Worm (Caenorhabditis elegans) whole organism, L3 larva: Measurements from ENCODE around the gene comt-4.

Source experiments
- R02D3.7 ChIP-seq: fragments of 150-350 bp; optimal IDR thresholded peaks from 2 replicates; lab custom pipeline; 2014; ENCODE audit warnings: missing biosample characterization, missing genetic modification characterization
- ZK546.5 ChIP-seq: sonication (generic microtip); optimal IDR thresholded peaks from 2 replicates; lab custom pipeline; 2017; ENCODE audit warnings: missing biosample characterization, missing genetic modification characterization
- aly-2 ChIP-seq: fragments of 150-350 bp; optimal IDR thresholded peaks from 2 replicates; lab custom pipeline; 2014; ENCODE audit warnings: missing biosample characterization, missing genetic modification characterization
- ceh-82 ChIP-seq: fragments of 150-350 bp; optimal IDR thresholded peaks from 2 replicates; lab custom pipeline; 2014; ENCODE audit warnings: missing biosample characterization, missing genetic modification characterization
- egl-5 ChIP-seq: fragments of 150-350 bp; optimal IDR thresholded peaks from 2 replicates; lab custom pipeline; 2017; ENCODE audit warnings: missing biosample characterization, missing genetic modification reagents, missing genetic modification characterization, inconsistent platforms
- elt-1 ChIP-seq: fragments of 150-350 bp; optimal IDR thresholded peaks from 2 replicates; lab custom pipeline; 2014; ENCODE audit warnings: missing biosample characterization, missing genetic modification characterization
- elt-2 ChIP-seq: sonication (generic microtip); optimal IDR thresholded peaks from 2 replicates; lab custom pipeline; 2016; ENCODE audit warnings: missing genetic modification reagents, mild to moderate bottlenecking, missing genetic modification characterization, missing compliant biosample characterization
- elt-3 ChIP-seq, 3 experiments: fragments of 150-350 bp in 1 of 3; sonication (generic microtip) in 2 of 3; optimal IDR thresholded peaks; 2 replicates in 2 of 3; 4 replicates in 1 of 3; lab custom pipeline; 2014 to 2017; ENCODE audit warnings: missing biosample characterization in 3 of 3, missing genetic modification characterization in 3 of 3
- fkh-10 ChIP-seq: sonication (generic microtip); optimal IDR thresholded peaks from 2 replicates; lab custom pipeline; 2017; ENCODE audit warnings: missing biosample characterization, missing genetic modification reagents, missing genetic modification characterization
- fkh-2 ChIP-seq: fragments of 150-350 bp; optimal IDR thresholded peaks from 2 replicates; lab custom pipeline; 2014; ENCODE audit warnings: missing biosample characterization, missing genetic modification reagents, missing genetic modification characterization
- fos-1 ChIP-seq: fragments of 150-350 bp; optimal IDR thresholded peaks from 2 replicates; lab custom pipeline; 2014; ENCODE audit warnings: missing biosample characterization, missing genetic modification characterization
- jun-1 ChIP-seq: fragments of 150-350 bp; optimal IDR thresholded peaks from 2 replicates; lab custom pipeline; 2014; ENCODE audit warnings: missing biosample characterization, missing genetic modification reagents, missing genetic modification characterization
- lin-15B ChIP-seq: fragments of 150-350 bp; optimal IDR thresholded peaks from 2 replicates; lab custom pipeline; 2014; ENCODE audit warnings: missing biosample characterization, missing genetic modification characterization
- lin-39 ChIP-seq: fragments of 150-350 bp; optimal IDR thresholded peaks from 2 replicates; lab custom pipeline; 2018; ENCODE audit warnings: missing biosample characterization, missing genetic modification reagents, missing genetic modification characterization
- lsy-12 ChIP-seq: sonication (generic microtip); optimal IDR thresholded peaks from 2 replicates; lab custom pipeline; 2016; ENCODE audit warnings: mild to moderate bottlenecking, missing genetic modification characterization, missing compliant biosample characterization
- mml-1 ChIP-seq: fragments of 150-350 bp; sonication (generic microtip); optimal IDR thresholded peaks from 3 replicates; lab custom pipeline; 2014; ENCODE audit warnings: missing biosample characterization, missing genetic modification characterization
- nhr-11 ChIP-seq: fragments of 150-350 bp; optimal IDR thresholded peaks from 2 replicates; lab custom pipeline; 2014; ENCODE audit warnings: missing biosample characterization, missing genetic modification characterization
- nhr-12 ChIP-seq: fragments of 150-350 bp; optimal IDR thresholded peaks from 2 replicates; lab custom pipeline; 2014; ENCODE audit warnings: missing biosample characterization, missing genetic modification characterization
- nhr-23 ChIP-seq: fragments of 150-350 bp; optimal IDR thresholded peaks from 2 replicates; lab custom pipeline; 2014; ENCODE audit warnings: missing biosample characterization, missing genetic modification reagents, missing genetic modification characterization
- nhr-237 ChIP-seq: fragments of 150-350 bp; optimal IDR thresholded peaks from 2 replicates; lab custom pipeline; 2014; ENCODE audit warnings: missing biosample characterization, missing genetic modification characterization
- nhr-25 ChIP-seq: sonication (generic microtip); optimal IDR thresholded peaks from 2 replicates; lab custom pipeline; 2017; ENCODE audit warnings: missing biosample characterization, missing genetic modification characterization
- nhr-28 ChIP-seq: fragments of 150-350 bp; optimal IDR thresholded peaks from 2 replicates; lab custom pipeline; 2014; ENCODE audit warnings: missing biosample characterization, missing genetic modification characterization
- nhr-43 ChIP-seq: sonication (generic microtip); optimal IDR thresholded peaks from 2 replicates; lab custom pipeline; 2016; ENCODE audit warnings: mild to moderate bottlenecking, missing genetic modification characterization, missing compliant biosample characterization; ENCODE audit not compliant: poor library complexity, severe bottlenecking
- nhr-67 ChIP-seq: fragments of 150-350 bp; optimal IDR thresholded peaks from 2 replicates; lab custom pipeline; 2014; ENCODE audit warnings: missing biosample characterization, missing genetic modification characterization
- nhr-77 ChIP-seq: fragments of 150-350 bp; optimal IDR thresholded peaks from 2 replicates; lab custom pipeline; 2014; ENCODE audit warnings: missing biosample characterization, missing genetic modification characterization
- pha-4 ChIP-seq: fragments of 150-350 bp; optimal IDR thresholded peaks from 2 replicates; lab custom pipeline; 2014; ENCODE audit warnings: missing biosample characterization, missing genetic modification reagents, missing genetic modification characterization
- pqm-1 ChIP-seq: fragments of 150-350 bp; optimal IDR thresholded peaks from 2 replicates; lab custom pipeline; 2017; ENCODE audit warnings: missing biosample characterization, missing genetic modification characterization, inconsistent platforms
- sea-2 ChIP-seq: fragments of 150-350 bp; sonication (generic microtip); optimal IDR thresholded peaks from 4 replicates; lab custom pipeline; 2014; ENCODE audit warnings: missing biosample characterization, missing genetic modification reagents, missing genetic modification characterization
- skn-1 ChIP-seq: fragments of 150-350 bp; optimal IDR thresholded peaks from 2 replicates; lab custom pipeline; 2014; ENCODE audit warnings: missing biosample characterization, missing genetic modification characterization
- tbx-2 ChIP-seq: sonication (generic microtip); optimal IDR thresholded peaks from 2 replicates; lab custom pipeline; 2016; ENCODE audit warnings: mild to moderate bottlenecking, missing genetic modification characterization, missing compliant biosample characterization
- unc-39 ChIP-seq: sonication (generic microtip); optimal IDR thresholded peaks from 4 replicates; lab custom pipeline; 2017; ENCODE audit warnings: missing biosample characterization, missing genetic modification characterization
- unc-62 ChIP-seq: fragments of 150-350 bp; sonication (generic microtip); optimal IDR thresholded peaks from 4 replicates; lab custom pipeline; 2014; ENCODE audit warnings: missing biosample characterization, missing genetic modification reagents, missing genetic modification characterization
- zag-1 ChIP-seq: fragments of 150-350 bp; optimal IDR thresholded peaks from 2 replicates; lab custom pipeline; 2014; ENCODE audit warnings: missing biosample characterization, missing genetic modification characterization
- ztf-11 ChIP-seq: fragments of 150-350 bp; optimal IDR thresholded peaks from 2 replicates; lab custom pipeline; 2014; ENCODE audit warnings: missing biosample characterization, missing genetic modification characterization
- ztf-4 ChIP-seq: fragments of 150-350 bp; optimal IDR thresholded peaks from 2 replicates; lab custom pipeline; 2014; ENCODE audit warnings: missing biosample characterization, missing genetic modification characterization

Gene comt-4

DNA sequence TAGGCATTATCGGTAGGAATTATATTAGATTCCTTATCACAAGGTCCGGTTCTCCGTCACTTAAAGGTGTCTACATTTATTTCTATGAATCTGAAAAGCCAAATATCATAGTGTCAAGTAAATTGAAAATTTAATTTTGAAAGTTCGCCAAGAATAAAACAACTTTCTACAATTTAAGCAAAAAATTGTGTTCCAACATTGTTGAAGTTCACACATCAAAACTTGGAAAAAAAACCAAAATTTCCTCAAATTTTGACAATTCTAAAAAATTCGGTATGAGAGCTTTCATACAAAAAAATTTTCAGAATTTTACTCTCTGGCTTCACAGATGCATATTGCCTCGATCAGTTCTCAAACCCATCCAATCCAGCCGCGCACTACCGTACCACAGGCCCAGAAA, 38.2 kb downstream of the comt-4 start, which contains the start of gene F59A7.7:
Gene F59A7.7, plus strand, starts transcription at position 301 of the 400 bp plus-strand sequence.
- TF ChIP-seq sea-2 (GFP tag; lab: Kevin White, UChicago) (no peak), fkh-2 (tag; lab: Kevin White, UChicago) (no peak)
- TF ChIP-seq, all 47 proteins: peak for 0

DNA sequence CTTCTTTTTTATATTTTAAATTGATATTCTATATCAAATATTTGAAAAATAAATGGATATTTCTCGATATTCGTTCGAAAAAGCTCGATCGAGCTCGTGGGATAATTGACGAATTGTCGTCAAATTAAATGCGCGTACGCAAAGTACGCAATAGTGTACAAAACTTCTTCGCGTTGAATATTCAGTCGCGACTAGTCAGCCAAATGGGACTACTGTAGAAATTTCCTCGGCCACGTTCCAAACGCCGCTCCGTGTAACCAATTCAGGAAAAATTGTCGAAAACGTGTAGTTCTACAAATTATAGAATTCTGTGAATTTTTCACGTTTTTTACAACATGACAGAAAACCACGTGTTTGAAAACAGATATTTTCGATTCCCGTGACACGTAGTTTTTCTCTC, 41.6 kb downstream of the comt-4 start:
- TF ChIP-seq nhr-23 (tag; lab: Kevin White, UChicago) = peak; percentile 35
- no peak for TF ChIP-seq ztf-4 (tag; lab: Kevin White, UChicago)
- peak; percentile 68 for TF ChIP-seq lin-15B (tag; lab: Kevin White, UChicago)
- TF ChIP-seq elt-2 (tag; lab: Kevin White, UChicago) = peak; percentile 55
- TF ChIP-seq nhr-28 (tag; lab: Kevin White, UChicago) = no peak
- TF ChIP-seq pqm-1 (tag; lab: Kevin White, UChicago) = peak; percentile 11
- no peak for TF ChIP-seq ceh-82 (tag; lab: Kevin White, UChicago)
- peak; percentile 35 for TF ChIP-seq R02D3.7 (tag; lab: Kevin White, UChicago)
- TF ChIP-seq nhr-43 (tag; lab: Kevin White, UChicago) = peak; percentile 44
- TF ChIP-seq nhr-11 (tag; lab: Kevin White, UChicago) = no peak
- TF ChIP-seq, all 47 proteins: peak for 6

DNA sequence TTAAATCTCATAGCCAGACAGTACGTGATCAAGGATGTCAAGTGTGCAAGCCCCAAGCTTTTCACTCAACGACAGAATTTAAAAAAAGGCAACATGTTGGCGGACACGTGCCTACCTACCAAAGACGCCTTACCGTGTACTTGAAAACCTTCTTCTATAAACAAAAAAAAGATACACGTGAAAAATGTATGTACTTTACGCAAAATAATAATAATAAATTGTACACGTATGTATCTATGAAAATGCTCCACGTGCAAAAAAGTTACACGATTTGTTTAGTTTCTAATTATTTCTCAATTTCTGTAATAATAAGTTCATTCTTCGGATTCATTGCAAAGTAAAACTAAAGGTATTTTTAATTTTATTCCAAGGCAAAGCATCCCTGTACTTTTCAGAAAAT, 45.3 kb downstream of the comt-4 start, which contains the start of gene cysl-4:
Gene cysl-4, plus strand, starts transcription at position 301 of the 400 bp plus-strand sequence.
- TF ChIP-seq nhr-28 (tag; lab: Kevin White, UChicago) (no peak), fkh-10 (GFP tag; lab: Kevin White, UChicago) (no peak), R02D3.7 (tag; lab: Kevin White, UChicago) (no peak), elt-3 (tag; optimal IDR thresholded peaks at IDR 0.05; lab: Kevin White, UChicago) (no peak), zag-1 (tag; lab: Kevin White, UChicago) (no peak), jun-1 (no peak), elt-2 (tag; lab: Kevin White, UChicago) (no peak), elt-1 (no peak), skn-1 (tag; lab: Kevin White, UChicago) (no peak), nhr-25 (no peak), unc-62 (no peak), fos-1 (tag; lab: Kevin White, UChicago) (no peak), lsy-12 (tag; lab: Kevin White, UChicago) (no peak), sea-2 (GFP tag; lab: Kevin White, UChicago) (no peak), ztf-11 (tag; lab: Kevin White, UChicago) (no peak), ZK546.5 (tag; lab: Kevin White, UChicago) (no peak), nhr-12 (tag; lab: Kevin White, UChicago) (no peak)
- TF ChIP-seq, all 47 proteins: peak for 0

DNA sequence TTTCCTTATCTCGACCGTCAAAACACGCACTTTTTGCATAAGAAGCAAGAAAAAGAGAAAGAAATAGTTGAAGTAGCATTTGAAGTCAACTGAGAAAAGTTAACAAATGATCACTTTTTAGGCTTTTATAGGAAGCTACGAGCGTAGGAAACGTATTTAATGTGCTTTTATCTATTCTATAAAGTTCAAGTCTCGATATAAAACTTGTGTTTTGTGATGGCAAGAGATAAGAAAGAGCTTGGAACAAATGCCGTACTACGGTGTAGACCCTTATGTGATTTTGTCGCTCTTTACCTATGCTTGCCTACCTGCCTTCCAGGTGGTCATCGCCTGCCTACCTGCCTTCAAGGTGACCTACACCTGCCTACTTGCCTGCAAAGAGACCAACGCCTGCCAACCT, 45.8 kb downstream of the comt-4 start, which contains the start of gene clec-206:
Gene clec-206, minus strand, starts transcription at position 101 of the 400 bp plus-strand sequence.
- TF ChIP-seq elt-2 (tag; lab: Kevin White, UChicago) (no peak), egl-5 (tag; lab: Kevin White, UChicago) (no peak), jun-1 (no peak), sea-2 (GFP tag; lab: Kevin White, UChicago) (no peak), zag-1 (tag; lab: Kevin White, UChicago) (no peak), tbx-2 (tag; lab: Kevin White, UChicago) (no peak), nhr-23 (tag; lab: Kevin White, UChicago) (no peak), lin-39 (tag; lab: Kevin White, UChicago) (no peak), lin-15B (tag; lab: Kevin White, UChicago) (no peak), nhr-77 (tag; lab: Kevin White, UChicago) (no peak), mml-1 (tag; lab: Kevin White, UChicago) (no peak), elt-1 (no peak)

DNA sequence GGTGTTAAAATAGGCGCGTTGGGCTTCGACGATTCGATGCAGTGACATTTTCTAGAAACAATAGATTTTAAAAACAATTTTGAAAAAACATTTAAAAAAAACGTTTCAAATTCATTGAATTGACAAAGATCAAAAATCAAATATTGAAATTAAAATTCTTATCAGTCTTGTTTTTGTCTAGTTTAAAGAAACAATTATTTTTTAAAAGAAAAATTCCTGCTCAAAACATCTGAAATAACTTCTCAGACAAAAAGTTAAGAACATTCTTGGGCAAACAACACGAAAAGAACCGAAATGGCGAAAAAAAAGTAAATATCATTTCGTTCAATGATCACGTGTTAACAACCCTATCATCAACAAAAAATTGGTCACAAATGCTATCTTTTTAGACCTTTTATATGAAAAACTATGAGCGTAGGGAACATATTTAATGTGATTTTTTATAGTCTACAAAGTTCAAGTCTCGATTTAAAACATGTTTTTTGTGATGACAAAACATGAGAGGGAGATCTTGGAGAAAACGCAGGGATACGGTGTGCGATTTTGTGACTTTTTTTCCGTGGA, 50.4 kb downstream of the comt-4 start, which contains the start of gene alh-5:
Gene alh-5, minus strand, starts transcription at position 51 of the 564 bp plus-strand sequence.
- TF ChIP-seq nhr-237 (tag; lab: Kevin White, UChicago) (no peak), nhr-67 (no peak), lin-15B (tag; lab: Kevin White, UChicago) (no peak), nhr-12 (tag; lab: Kevin White, UChicago) (no peak), pha-4 (tag; lab: Kevin White, UChicago) (peak; percentile 86), jun-1 (peak; percentile 2), elt-1 (no peak), lin-39 (tag; lab: Kevin White, UChicago) (no peak), nhr-77 (tag; lab: Kevin White, UChicago) (no peak), pqm-1 (tag; lab: Kevin White, UChicago) (peak; percentile 56), ztf-4 (tag; lab: Kevin White, UChicago) (no peak), egl-5 (tag; lab: Kevin White, UChicago) (no peak), tbx-2 (tag; lab: Kevin White, UChicago) (no peak), R02D3.7 (tag; lab: Kevin White, UChicago) (no peak), unc-62 (no peak), nhr-25 (no peak), aly-2 (tag; lab: Kevin White, UChicago) (no peak), elt-2 (tag; lab: Kevin White, UChicago) (peak; percentile 48), unc-39 (tag; lab: Kevin White, UChicago) (no peak)
